Worm (Caenorhabditis elegans) whole organism, L2 larva: Measurements from ENCODE around the gene F55G11.1.

Source experiments
- ZK546.5 ChIP-seq: sonication (generic microtip); optimal IDR thresholded peaks from 2 replicates; lab custom pipeline; 2017; ENCODE audit warnings: missing biosample characterization, missing genetic modification characterization
- alr-1 ChIP-seq: fragments of 150-350 bp; optimal IDR thresholded peaks from 2 replicates; lab custom pipeline; 2014; ENCODE audit warnings: missing biosample characterization, missing genetic modification characterization
- aly-2 ChIP-seq: fragments of 150-350 bp; optimal IDR thresholded peaks from 2 replicates; lab custom pipeline; 2014; ENCODE audit warnings: missing biosample characterization, missing genetic modification characterization
- ama-1 ChIP-seq: fragments of 150-350 bp; optimal IDR thresholded peaks from 2 replicates; lab custom pipeline; 2018; ENCODE audit warnings: inconsistent platforms
- ceh-82 ChIP-seq: fragments of 150-350 bp; optimal IDR thresholded peaks from 2 replicates; lab custom pipeline; 2014; ENCODE audit warnings: missing biosample characterization, missing genetic modification characterization
- lsy-2 ChIP-seq, 2 experiments: fragments of 150-350 bp in 1 of 2; sonication (generic microtip) in 1 of 2; optimal IDR thresholded peaks; 2 replicates each; lab custom pipeline; 2014 to 2017; ENCODE audit warnings: missing biosample characterization in 2 of 2, missing genetic modification characterization in 2 of 2
- mbf-1 ChIP-seq: sonication (generic microtip); optimal IDR thresholded peaks from 2 replicates; lab custom pipeline; 2017; ENCODE audit warnings: missing biosample characterization, missing genetic modification characterization
- mdl-1 ChIP-seq, 2 experiments: fragments of 150-350 bp in 1 of 2; sonication (generic microtip) in 1 of 2; optimal IDR thresholded peaks; 2 replicates each; lab custom pipeline; 2017; ENCODE audit warnings: missing biosample characterization in 2 of 2, missing genetic modification characterization in 2 of 2
- nhr-12 ChIP-seq: fragments of 150-350 bp; optimal IDR thresholded peaks from 2 replicates; lab custom pipeline; 2014; ENCODE audit warnings: missing biosample characterization, missing genetic modification characterization
- nhr-23 ChIP-seq: fragments of 150-350 bp; optimal IDR thresholded peaks from 2 replicates; lab custom pipeline; 2014; ENCODE audit warnings: missing biosample characterization, missing genetic modification reagents, missing genetic modification characterization
- sem-4 ChIP-seq: fragments of 150-350 bp; optimal IDR thresholded peaks from 2 replicates; lab custom pipeline; 2014; ENCODE audit warnings: missing biosample characterization, missing genetic modification reagents, missing genetic modification characterization
- skn-1 ChIP-seq: sonication (generic microtip); optimal IDR thresholded peaks from 2 replicates; lab custom pipeline; 2017; ENCODE audit warnings: missing biosample characterization, missing genetic modification characterization
- sma-9 ChIP-seq, 2 experiments: fragments of 150-350 bp in 1 of 2; sonication (generic microtip) in 1 of 2; optimal IDR thresholded peaks; 2 replicates each; lab custom pipeline; 2014 to 2016; ENCODE audit warnings: missing genetic modification characterization in 2 of 2, mild to moderate bottlenecking in 1 of 2, missing biosample characterization in 1 of 2, missing compliant biosample characterization in 1 of 2, missing genetic modification reagents in 1 of 2, moderate library complexity in 1 of 2
- unc-39 ChIP-seq: fragments of 150-350 bp; optimal IDR thresholded peaks from 2 replicates; lab custom pipeline; 2014; ENCODE audit warnings: missing biosample characterization, missing genetic modification characterization

ce11 chrIV:12915479-12915878, 30.9 kb downstream of the F55G11.1 start, which contains the start of gene srz-15:
- no peak for TF ChIP-seq ZK546.5 (tag; lab: Kevin White, UChicago)
- no peak for TF ChIP-seq sem-4
- no peak for TF ChIP-seq mbf-1 (tag; lab: Kevin White, UChicago)
- TF ChIP-seq ceh-82 (tag; lab: Kevin White, UChicago): no peak
- TF ChIP-seq sma-9 (GFP tag; optimal IDR thresholded peaks at IDR 0.05; lab: Kevin White, UChicago): no peak
- no peak for TF ChIP-seq sma-9 (tag; optimal IDR thresholded peaks at IDR 0.05; lab: Kevin White, UChicago)
- TF ChIP-seq nhr-23: no peak
- no peak for TF ChIP-seq nhr-12 (tag; lab: Kevin White, UChicago)
- TF ChIP-seq mdl-1 (tag; optimal IDR thresholded peaks at IDR 0.05; lab: Kevin White, UChicago): no peak
- TF ChIP-seq alr-1: no peak
- TF ChIP-seq ama-1 (lab: Kevin White, UChicago): no peak
- TF ChIP-seq aly-2 (tag; lab: Kevin White, UChicago): no peak
- TF ChIP-seq skn-1 (tag; lab: Kevin White, UChicago): no peak
- TF ChIP-seq lsy-2 (tag; optimal IDR thresholded peaks at IDR 0.05; lab: Kevin White, UChicago): no peak
- TF ChIP-seq unc-39 (tag; lab: Kevin White, UChicago): no peak
